Worm (Caenorhabditis elegans) whole organism, L4 larva: ENCODE results near the gene C07A12.18.

Experiments used
- D1046.2 ChIP-seq: fragments of 200-800 bp; sonication (Bioruptor generic); IDR thresholded peaks from 2 replicates; pipeline ENCODE4 v1.3.6; 2022; ENCODE audit warnings: missing genetic modification characterization, missing compliant biosample characterization
- T26A8.4 ChIP-seq: fragments of 200-800 bp; sonication (Bioruptor generic); IDR thresholded peaks from 2 replicates; pipeline ENCODE4 v1.3.6; 2022; ENCODE audit warnings: missing genetic modification characterization, missing compliant biosample characterization
- ceh-28 ChIP-seq: fragments of 150-350 bp; optimal IDR thresholded peaks from 2 replicates; lab custom pipeline; 2014; ENCODE audit warnings: missing biosample characterization, missing genetic modification reagents, missing genetic modification characterization
- egl-27 ChIP-seq: sonication (generic microtip); optimal IDR thresholded peaks from 3 replicates; lab custom pipeline; 2017; ENCODE audit warnings: missing biosample characterization, missing genetic modification reagents, missing genetic modification characterization
- lin-15B ChIP-seq: fragments of 150-350 bp; sonication (generic microtip); optimal IDR thresholded peaks from 3 replicates; lab custom pipeline; 2014; ENCODE audit warnings: missing biosample characterization, missing genetic modification characterization
- set-16 ChIP-seq: fragments of 200-800 bp; sonication (Bioruptor generic); IDR thresholded peaks from 2 replicates; pipeline ENCODE4 v1.3.6; 2022; ENCODE audit warnings: missing genetic modification reagents, missing genetic modification characterization, missing compliant biosample characterization
- skn-1 ChIP-seq: fragments of 150-350 bp; optimal IDR thresholded peaks from 2 replicates; lab custom pipeline; 2014; ENCODE audit warnings: missing biosample characterization, missing genetic modification characterization
- snpc-4 ChIP-seq: fragments of 150-350 bp; optimal IDR thresholded peaks from 2 replicates; lab custom pipeline; 2014; ENCODE audit warnings: missing biosample characterization, missing genetic modification characterization

ce11 chrX:4498078-4498477, 51.6 kb downstream of the C07A12.18 start:
- TF ChIP-seq T26A8.4 (GFP tag; lab: Robert Waterston, UW) (no peak), snpc-4 (tag; lab: Kevin White, UChicago) (no peak), lin-15B (tag; lab: Kevin White, UChicago) (no peak), skn-1 (tag; lab: Kevin White, UChicago) (no peak), egl-27 (tag; lab: Kevin White, UChicago) (no peak), ceh-28 (tag; lab: Kevin White, UChicago) (no peak), set-16 (GFP tag; lab: Robert Waterston, UW) (no peak), D1046.2 (no peak)
